Worm (Caenorhabditis elegans): ENCODE data around the gene srsx-37.

srsx-37 gene

DNA sequence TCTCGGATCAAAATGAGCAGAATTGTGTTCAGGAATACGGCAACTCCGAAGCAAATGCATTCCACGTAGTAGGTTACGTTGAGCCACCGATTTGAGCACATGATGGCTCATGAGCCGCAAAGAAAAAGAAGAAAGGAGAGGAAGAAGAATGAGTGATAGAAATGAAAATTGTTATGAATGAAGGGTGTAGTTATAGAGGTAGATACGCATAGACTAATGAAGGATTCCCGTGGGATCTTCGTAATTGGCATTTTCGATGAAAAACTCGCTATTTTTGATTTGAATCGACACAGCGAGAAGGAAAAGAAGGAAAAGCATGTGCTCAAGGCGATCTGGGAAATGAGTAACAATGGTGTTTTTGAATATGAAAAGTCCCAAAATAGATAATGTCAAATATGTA is 34.9 kb upstream of the srsx-37 start, which contains the start of gene str-96:
Gene str-96, minus strand, starts transcription at position 101 of the 400 bp plus-strand sequence.
- no peak for TF ChIP-seq efl-1 (optimal IDR thresholded peaks at IDR 0.05)
- no peak for TF ChIP-seq efl-1 (GFP tag; optimal IDR thresholded peaks at IDR 0.05 in 1 of 2)
- no peak for TF ChIP-seq xbp-1 (tag; optimal IDR thresholded peaks at IDR 0.05)
- TF ChIP-seq pag-3 (tag; optimal IDR thresholded peaks at IDR 0.05; ENCODE audit: borderline replicate concordance, insufficient read depth), result no peak
- TF ChIP-seq lin-39 (tag; optimal IDR thresholded peaks at IDR 0.05), result no peak
- no peak for TF ChIP-seq hlh-4 (tag; optimal IDR thresholded peaks at IDR 0.05)
- peak; percentile 86 for TF ChIP-seq ceh-8 (GFP tag; optimal IDR thresholded peaks at IDR 0.05)
- TF ChIP-seq nhr-20 (tag; optimal IDR thresholded peaks at IDR 0.05), result no peak
- no peak for TF ChIP-seq efl-3 (GFP tag; optimal IDR thresholded peaks at IDR 0.05)
- TF ChIP-seq nhr-19 (GFP tag; conservative IDR thresholded peaks at IDR 0.05), result no peak
- peak; percentile 32 for TF ChIP-seq fkh-8 (tag; optimal IDR thresholded peaks at IDR 0.05)
- TF ChIP-seq pax-3 (tag; optimal IDR thresholded peaks at IDR 0.05), result no peak

DNA sequence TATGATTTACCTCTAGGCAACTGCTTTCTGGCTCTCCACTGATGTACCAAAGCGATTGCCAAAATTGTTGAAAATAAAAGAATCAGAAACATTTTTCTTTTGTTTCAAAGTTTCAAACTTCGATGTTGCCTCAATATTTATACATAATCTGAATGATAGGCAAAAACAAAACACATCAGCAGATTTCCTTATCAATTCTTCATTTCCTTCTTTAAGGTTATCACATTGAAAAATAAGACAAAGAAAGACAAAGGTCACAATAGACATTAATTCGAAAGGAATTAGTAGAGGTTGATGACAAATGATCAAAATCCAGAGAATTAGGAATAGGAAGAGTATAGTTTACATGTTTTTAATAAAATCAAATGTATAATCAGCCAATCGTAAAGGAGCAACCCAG is 32.0 kb upstream of the srsx-37 start, which contains the start of gene cyp-34A2:
Gene cyp-34A2, minus strand, starts transcription at position 101 of the 400 bp plus-strand sequence.
- TF ChIP-seq efl-1 (optimal IDR thresholded peaks at IDR 0.05), result no peak
- peak in 1 of 2 experiments; percentile 12 for TF ChIP-seq efl-1 (GFP tag; optimal IDR thresholded peaks at IDR 0.05 in 1 of 2)
- TF ChIP-seq sup-37 (GFP tag; optimal IDR thresholded peaks at IDR 0.05), result no peak

DNA sequence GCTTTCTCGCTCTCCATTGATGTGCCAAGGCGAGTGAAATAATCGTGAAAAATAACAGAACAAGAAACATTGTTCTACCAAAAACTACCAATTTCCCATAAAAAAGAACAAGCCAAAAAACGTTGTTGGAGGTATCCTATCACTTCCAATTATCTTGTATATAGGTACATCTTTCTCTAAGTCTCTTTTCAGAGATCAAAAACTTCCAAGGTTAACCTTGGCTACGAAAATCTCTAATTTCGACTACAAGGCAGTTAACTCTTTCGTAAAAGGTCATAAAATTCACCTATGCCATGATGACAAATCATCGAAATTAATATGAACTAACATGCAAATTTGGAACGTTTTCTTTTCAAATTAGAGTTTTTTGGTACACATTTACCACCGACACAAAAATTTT is 28.9 kb upstream of the srsx-37 start, which contains the start of gene cyp-34A1:
Gene cyp-34A1, minus strand, starts transcription at position 101 of the 400 bp plus-strand sequence.
- no peak for TF ChIP-seq lin-14 (GFP tag; optimal IDR thresholded peaks at IDR 0.05)
- no peak for TF ChIP-seq unc-86 (tag; optimal IDR thresholded peaks at IDR 0.05)
- TF ChIP-seq skn-1 (tag; optimal IDR thresholded peaks at IDR 0.05), result no peak
- no peak for TF ChIP-seq unc-30 (tag; optimal IDR thresholded peaks at IDR 0.05)
- TF ChIP-seq lsy-2 (tag; optimal IDR thresholded peaks at IDR 0.05), result no peak
- no peak for TF ChIP-seq nhr-237 (tag; optimal IDR thresholded peaks at IDR 0.05)
- TF ChIP-seq sox-4 (tag; optimal IDR thresholded peaks at IDR 0.05), result no peak
- no peak for TF ChIP-seq rnt-1 (tag; optimal IDR thresholded peaks at IDR 0.05)
- no peak for TF ChIP-seq ces-1 (GFP tag; optimal IDR thresholded peaks at IDR 0.05)
- TF ChIP-seq ztf-11 (tag; optimal IDR thresholded peaks at IDR 0.05), result no peak
- TF ChIP-seq mef-2 (tag; optimal IDR thresholded peaks at IDR 0.05), result no peak
- no peak for TF ChIP-seq vab-15 (tag; optimal IDR thresholded peaks at IDR 0.05)
- no peak for TF ChIP-seq pax-3 (tag; optimal IDR thresholded peaks at IDR 0.05)
- no peak for TF ChIP-seq tbx-2 (tag; optimal IDR thresholded peaks at IDR 0.05)
- no peak for TF ChIP-seq tlp-1 (tag; optimal IDR thresholded peaks at IDR 0.05)

DNA sequence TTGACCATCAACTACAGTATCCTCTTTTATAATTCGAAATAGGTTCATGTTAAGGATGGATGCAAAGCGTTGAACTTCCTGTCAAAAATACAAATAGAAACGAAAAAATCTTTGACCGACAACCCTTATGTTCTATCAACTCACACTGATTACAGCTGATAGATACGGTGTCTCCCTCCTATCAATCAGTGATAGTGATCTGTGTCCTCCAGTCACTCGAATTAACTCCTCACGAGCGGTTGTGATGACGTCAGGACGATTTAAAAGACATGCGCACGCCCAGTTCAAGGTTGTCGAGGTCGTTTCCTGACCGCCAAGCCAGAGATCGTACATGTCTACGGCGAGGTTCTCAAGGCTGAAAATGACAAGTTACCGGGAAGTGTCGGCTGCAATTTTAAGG is 27.0 kb upstream of the srsx-37 start:
- TF ChIP-seq nhr-20 (tag; optimal IDR thresholded peaks at IDR 0.05) (peak; percentile 42), elt-3 (tag; optimal IDR thresholded peaks at IDR 0.05) (peak; percentile 28 to 88 (median 78)), irx-1 (tag; optimal IDR thresholded peaks at IDR 0.05) (no peak), sptf-1 (tag; optimal IDR thresholded peaks at IDR 0.05) (no peak), nhr-12 (tag; optimal IDR thresholded peaks at IDR 0.05) (no peak), C04F5.9 (tag; optimal IDR thresholded peaks at IDR 0.05) (no peak), efl-1 (optimal IDR thresholded peaks at IDR 0.05) (no peak), efl-1 (GFP tag; optimal IDR thresholded peaks at IDR 0.05 in 1 of 2) (peak in 1 of 2 experiments; percentile 88), nhr-85 (tag) (peak; percentile 83)

DNA sequence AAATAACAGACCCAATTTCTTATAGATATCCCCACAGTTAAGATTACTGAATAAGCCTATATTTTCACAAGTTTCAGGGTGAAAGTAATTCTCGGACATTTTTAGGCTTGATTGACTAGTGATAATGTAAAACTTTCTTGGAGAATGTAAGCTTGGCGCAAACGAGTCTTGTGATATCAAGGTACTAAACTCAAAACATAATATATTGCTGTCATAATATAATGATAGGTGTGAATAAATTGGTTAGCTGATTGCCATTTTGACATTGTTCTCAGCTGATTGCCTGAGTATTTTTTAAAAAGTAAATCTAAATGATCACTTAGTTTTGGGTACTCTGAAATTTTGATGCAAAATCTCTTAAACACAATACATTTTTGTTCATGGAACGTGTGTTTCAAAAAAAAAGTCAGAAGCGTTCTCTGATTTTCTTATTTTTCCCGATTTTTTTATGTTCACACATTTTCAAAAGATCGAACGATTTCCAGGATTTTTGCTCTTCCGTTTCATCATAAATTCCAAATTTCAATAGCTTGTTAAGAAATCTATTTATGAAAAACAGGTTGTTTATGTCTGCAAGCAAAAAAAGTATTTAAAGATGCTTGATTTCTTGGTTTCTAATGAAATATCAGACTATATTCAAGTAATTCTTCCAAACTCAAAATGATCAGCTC is 22.5 kb upstream of the srsx-37 start, which contains the start of the genes srw-19 and srx-51:
Gene srw-19, minus strand, starts transcription at position 101 of the 671 bp plus-strand sequence.
Gene srx-51, plus strand, starts transcription at position 621 of the 671 bp plus-strand sequence.
- no peak for TF ChIP-seq egl-13 (tag; optimal IDR thresholded peaks at IDR 0.05)
- no peak for TF ChIP-seq nhr-47 (tag; optimal IDR thresholded peaks at IDR 0.05)
- TF ChIP-seq pax-3 (tag; optimal IDR thresholded peaks at IDR 0.05), result no peak
- TF ChIP-seq lin-35 (GFP tag; optimal IDR thresholded peaks at IDR 0.05), result no peak
- no peak for TF ChIP-seq Y116A8C.19 (tag; optimal IDR thresholded peaks at IDR 0.05; ENCODE audit: borderline replicate concordance)
- no peak for TF ChIP-seq ceh-82 (tag; optimal IDR thresholded peaks at IDR 0.05)
- no peak for TF ChIP-seq pqm-1 (tag; optimal IDR thresholded peaks at IDR 0.05)
- no peak for TF ChIP-seq alr-1 (tag; optimal IDR thresholded peaks at IDR 0.05; ENCODE audit: borderline replicate concordance)
- TF ChIP-seq mef-2 (tag; optimal IDR thresholded peaks at IDR 0.05), result no peak
- TF ChIP-seq jun-1 (tag; optimal IDR thresholded peaks at IDR 0.05), result no peak
- TF ChIP-seq xbp-1 (tag; optimal IDR thresholded peaks at IDR 0.05), result no peak
- no peak for TF ChIP-seq isw-1 (GFP tag; IDR thresholded peaks at IDR 0.05)
- no peak for TF ChIP-seq unc-62 (GFP tag; optimal IDR thresholded peaks at IDR 0.05)
- no peak for TF ChIP-seq hlh-17 (GFP tag; optimal IDR thresholded peaks at IDR 0.05; ENCODE audit: borderline replicate concordance)
- no peak for TF ChIP-seq nhr-20 (tag; optimal IDR thresholded peaks at IDR 0.05)
- TF ChIP-seq C16A3.4 (tag; optimal IDR thresholded peaks at IDR 0.05), result no peak

Data from whole organism, L1 larva.